Worm (Caenorhabditis elegans) whole organism, dauer: ENCODE results near the gene bris-1.

Experiments used
- unc-62 ChIP-seq: sonication (generic microtip); optimal IDR thresholded peaks from 2 replicates; lab custom pipeline; 2017; ENCODE audit warnings: missing biosample characterization, missing genetic modification reagents, missing genetic modification characterization

Gene bris-1

ce11 chrIV:3807545-3807944, 11.6 kb downstream of the bris-1 start:
- TF ChIP-seq unc-62 (GFP tag; lab: Kevin White, UChicago), result no peak

- TF ChIP-seq unc-62 (GFP tag; lab: Kevin White, UChicago), result no peak
These were observed 12.0 kb downstream of the bris-1 start, which contains the start of gene M02B7.7 for ce11 chrIV:3807092-3807491. TSS of gene M02B7.7 (minus strand) at chrIV:3807192.

- no peak for TF ChIP-seq unc-62 (GFP tag; lab: Kevin White, UChicago)
These were observed 13.9 kb downstream of the bris-1 start, which contains the start of gene fbxc-47 for ce11 chrIV:3805219-3805618. TSS of gene fbxc-47 (plus strand) at chrIV:3805519.

- no peak for TF ChIP-seq unc-62 (GFP tag; lab: Kevin White, UChicago)
These were observed 15.9 kb downstream of the bris-1 start, which contains the start of the genes algn-14 and M02B7.2 for ce11 chrIV:3803252-3803651. TSS of gene algn-14 (minus strand) at chrIV:3803426. TSS of gene M02B7.2 (plus strand) at chrIV:3803581.

ce11 chrIV:3800952-3801351, 18.2 kb downstream of the bris-1 start, which contains the start of gene osm-3:
TSS of gene osm-3 (minus strand) at chrIV:3801052.
- TF ChIP-seq unc-62 (GFP tag; lab: Kevin White, UChicago), result no peak

- TF ChIP-seq unc-62 (GFP tag; lab: Kevin White, UChicago), result no peak
These were observed 21.7 kb downstream of the bris-1 start for ce11 chrIV:3797442-3797841.

- TF ChIP-seq unc-62 (GFP tag; lab: Kevin White, UChicago), result no peak
These were observed 24.7 kb downstream of the bris-1 start, which contains the start of gene K09B3.1 for ce11 chrIV:3794437-3794836. TSS of gene K09B3.1 (plus strand) at chrIV:3794737.

ce11 chrIV:3783910-3784309, 35.2 kb downstream of the bris-1 start, which contains the start of gene glct-6:
TSS of gene glct-6 (plus strand) at chrIV:3784210.
- no peak for TF ChIP-seq unc-62 (GFP tag; lab: Kevin White, UChicago)

- no peak for TF ChIP-seq unc-62 (GFP tag; lab: Kevin White, UChicago)
These were observed 37.6 kb downstream of the bris-1 start for ce11 chrIV:3781539-3781938.

ce11 chrIV:3774160-3774559, 45.0 kb downstream of the bris-1 start:
- TF ChIP-seq unc-62 (GFP tag; lab: Kevin White, UChicago), result no peak

- no peak for TF ChIP-seq unc-62 (GFP tag; lab: Kevin White, UChicago)
These were observed 51.4 kb downstream of the bris-1 start for ce11 chrIV:3767749-3768148.

ce11 chrIV:3766589-3766988, 52.5 kb downstream of the bris-1 start, which contains the start of gene vab-2:
TSS of gene vab-2 (minus strand) at chrIV:3766826.
- TF ChIP-seq unc-62 (GFP tag; lab: Kevin White, UChicago), result no peak

ce11 chrIV:3765457-3765856, 53.7 kb downstream of the bris-1 start:
- no peak for TF ChIP-seq unc-62 (GFP tag; lab: Kevin White, UChicago)

- no peak for TF ChIP-seq unc-62 (GFP tag; lab: Kevin White, UChicago)
These were observed 55.0 kb downstream of the bris-1 start for ce11 chrIV:3764012-3764549.

- TF ChIP-seq unc-62 (GFP tag; lab: Kevin White, UChicago), result no peak
These were observed 59.3 kb downstream of the bris-1 start for ce11 chrIV:3759823-3760222.
